Worm (Caenorhabditis elegans) whole organism, L4/young adult: Measurements from ENCODE around the gene efa-6.
"Not testable (repeated sequence)": the region's sequence is repeated elsewhere in the genome, so short reads cannot be mapped to it uniquely, and the experiment has no call there.

Experiments
- W03F9.2 ChIP-seq: fragments of 150-350 bp; optimal IDR thresholded peaks from 2 replicates; lab custom pipeline; 2014; ENCODE audit warnings: missing biosample characterization, missing genetic modification characterization
- dao-5 ChIP-seq: sonication (generic microtip); optimal IDR thresholded peaks from 2 replicates; lab custom pipeline; 2016; ENCODE audit warnings: missing genotype, missing genetic modification characterization, moderate library complexity, missing compliant biosample characterization
- him-1 ChIP-seq: sonication (generic microtip); optimal IDR thresholded peaks from 2 replicates; lab custom pipeline; 2016; ENCODE audit warnings: missing genotype, missing genetic modification reagents, missing genetic modification characterization, missing compliant biosample characterization

The efa-6 gene

DNA sequence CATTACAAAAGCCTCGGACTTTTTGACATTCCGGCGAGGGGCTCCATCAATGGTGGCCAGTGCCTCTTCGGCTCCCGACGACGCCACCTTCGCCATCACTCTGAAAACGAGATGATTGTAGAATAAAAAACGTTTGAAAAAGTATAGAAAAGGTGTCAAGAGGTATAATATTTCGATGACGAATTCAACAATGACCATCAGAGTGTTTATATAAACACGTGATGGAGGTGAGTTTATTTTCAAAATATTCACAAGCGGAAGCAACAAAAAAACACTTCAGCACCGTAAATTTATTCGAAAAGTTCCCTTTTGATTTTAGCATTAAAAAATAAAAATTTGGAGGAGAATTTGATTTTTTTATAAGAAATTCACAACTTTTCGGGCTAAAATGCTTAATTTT, at the start of gene efa-6:
Gene efa-6 (minus strand): TSS at position 101 of the 400 bp plus-strand sequence.
- TF ChIP-seq him-1 (tag; lab: Kevin White, UChicago) (no peak), W03F9.2 (tag; lab: Kevin White, UChicago) (no peak), dao-5 (no peak)

DNA sequence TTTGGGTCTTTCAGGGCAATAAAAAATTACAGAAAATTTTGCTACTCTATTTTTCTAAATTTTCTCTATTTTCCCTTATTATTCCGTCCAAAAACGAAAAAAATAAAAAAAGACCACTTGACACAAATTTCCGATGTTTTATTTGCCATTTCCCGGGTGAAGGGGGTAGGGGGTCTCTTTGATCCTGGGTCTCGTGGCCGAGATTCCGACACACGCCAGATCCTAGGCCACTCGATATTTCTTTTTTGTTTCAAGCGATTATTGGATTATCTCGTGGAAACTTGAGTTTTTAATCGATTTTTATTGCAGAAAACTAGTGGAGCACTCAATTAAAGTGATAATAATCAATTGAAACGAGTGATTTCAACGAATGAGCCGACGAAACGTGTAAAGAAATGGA, 38.6 kb upstream of the efa-6 start, which contains the start of the genes wdfy-3 and C26H9A.4:
Gene wdfy-3 (plus strand): TSS at position 308 of the 400 bp plus-strand sequence.
Gene C26H9A.4 (plus strand): TSS at position 317 of the 400 bp plus-strand sequence.
- TF ChIP-seq dao-5, result no peak
- no peak for TF ChIP-seq him-1 (tag; lab: Kevin White, UChicago)
- TF ChIP-seq W03F9.2 (tag; lab: Kevin White, UChicago), result no peak

DNA sequence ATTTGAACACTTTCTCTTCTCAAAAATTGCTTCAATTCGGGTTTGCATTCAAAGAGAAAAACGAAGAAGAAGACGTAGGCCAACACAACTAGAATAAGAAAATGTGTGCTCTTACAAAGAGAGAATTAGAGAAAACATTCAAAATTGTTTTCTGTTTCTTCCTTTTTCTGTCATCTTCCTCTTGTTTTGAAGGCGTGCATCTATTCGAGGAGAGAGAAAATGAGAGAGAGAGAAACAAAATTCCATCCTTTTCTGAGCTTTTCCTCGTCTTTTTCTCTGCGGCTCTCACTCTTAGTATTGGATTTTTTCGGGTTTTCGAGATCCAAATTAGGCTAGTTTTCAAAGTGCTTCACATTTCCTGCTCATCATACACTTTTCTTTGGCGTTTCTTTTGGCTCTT, 37.0 kb upstream of the efa-6 start:
- TF ChIP-seq dao-5 (no peak), W03F9.2 (tag; lab: Kevin White, UChicago) (no peak), him-1 (tag; lab: Kevin White, UChicago) (no peak)

DNA sequence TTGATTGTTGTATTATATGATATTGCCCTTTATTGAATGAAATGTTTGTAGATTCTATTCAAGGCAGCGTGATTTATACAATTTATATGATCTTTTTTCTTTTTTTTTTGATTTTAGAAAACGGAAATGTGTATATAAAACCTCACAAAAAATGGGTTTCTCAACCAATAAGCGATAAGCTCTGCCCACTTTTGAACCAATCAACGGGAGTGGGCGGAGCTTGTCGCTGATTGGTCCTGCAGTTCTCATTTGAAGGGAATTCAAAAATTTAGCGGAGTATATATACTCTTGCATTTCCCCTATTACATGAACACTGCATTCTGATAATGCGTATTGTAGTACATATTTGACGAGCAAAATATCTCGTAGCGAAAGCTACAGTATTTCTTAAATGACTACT, 36.1 kb upstream of the efa-6 start:
- TF ChIP-seq dao-5, result no peak
- no peak for TF ChIP-seq W03F9.2 (tag; lab: Kevin White, UChicago)
- TF ChIP-seq him-1 (tag; lab: Kevin White, UChicago), result no peak

DNA sequence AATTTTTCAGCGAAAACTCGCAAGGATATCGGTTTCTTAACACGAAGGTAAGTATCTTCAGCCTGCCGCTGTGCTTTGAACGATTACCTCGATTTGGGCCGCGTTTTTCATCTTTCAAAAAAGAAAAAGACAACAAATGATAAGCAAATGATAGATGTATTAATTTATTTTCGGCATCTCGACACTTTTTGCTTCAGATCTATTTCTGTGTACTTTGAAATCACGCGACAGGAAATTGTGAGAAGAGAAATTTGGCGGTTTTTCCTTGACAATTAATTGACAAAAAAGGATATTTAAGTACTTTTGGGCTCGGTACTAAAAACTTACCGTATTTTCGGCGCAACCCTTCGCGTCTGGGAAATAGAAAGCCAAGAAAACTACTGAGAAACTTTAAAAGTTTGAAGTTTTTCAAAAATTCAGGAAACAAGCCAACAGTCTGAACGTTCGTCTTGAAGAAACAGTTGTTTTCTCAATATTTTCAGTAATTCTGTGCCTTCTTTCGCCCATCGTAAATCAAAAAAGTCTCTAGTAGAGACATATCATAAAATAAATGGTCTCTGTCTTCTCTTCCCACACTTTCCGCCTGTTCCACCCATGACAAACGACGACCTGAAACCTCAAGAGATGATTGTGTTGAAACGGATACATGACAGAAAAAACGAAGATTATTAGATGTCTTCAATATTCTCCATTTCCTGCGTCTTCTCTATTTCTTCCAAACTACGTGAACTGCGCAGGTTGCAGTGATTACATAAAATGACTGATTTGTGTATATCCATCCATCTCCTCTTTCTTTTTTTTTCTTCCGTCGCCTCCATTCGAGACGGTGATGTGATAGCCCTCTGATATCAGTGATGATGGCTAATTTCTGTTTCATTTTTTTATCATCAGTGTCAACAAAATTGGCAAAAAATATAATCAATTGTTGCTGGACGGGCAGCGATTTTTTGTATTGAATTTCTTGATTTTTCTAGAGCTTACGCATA, 26.6 kb upstream of the efa-6 start:
- TF ChIP-seq W03F9.2 (tag; lab: Kevin White, UChicago) (no peak), dao-5 (no peak), him-1 (tag; lab: Kevin White, UChicago) (no peak)

DNA sequence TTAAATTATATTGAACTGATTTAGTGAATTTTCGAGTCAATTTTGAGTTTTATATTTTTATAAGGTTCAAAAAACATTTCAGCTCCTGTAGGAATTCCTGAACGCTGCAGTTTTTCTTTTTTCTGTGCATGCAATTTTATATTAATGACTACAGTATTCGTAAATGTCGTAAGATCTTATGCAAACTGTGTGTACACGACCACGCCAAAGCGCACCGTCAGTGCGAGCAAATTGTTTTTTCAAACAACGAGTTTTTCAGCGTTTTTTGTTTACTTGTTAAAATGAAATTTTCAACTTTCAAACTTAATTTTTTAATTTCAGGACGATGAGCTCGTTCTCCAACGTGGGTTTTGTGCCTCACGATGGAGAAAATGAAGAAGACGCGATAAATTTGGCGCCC, 25.6 kb upstream of the efa-6 start, which contains the start of gene vha-7:
Gene vha-7 (plus strand): TSS at position 326 of the 400 bp plus-strand sequence.
- TF ChIP-seq dao-5 (no peak), him-1 (tag; lab: Kevin White, UChicago) (no peak), W03F9.2 (tag; lab: Kevin White, UChicago) (no peak)

DNA sequence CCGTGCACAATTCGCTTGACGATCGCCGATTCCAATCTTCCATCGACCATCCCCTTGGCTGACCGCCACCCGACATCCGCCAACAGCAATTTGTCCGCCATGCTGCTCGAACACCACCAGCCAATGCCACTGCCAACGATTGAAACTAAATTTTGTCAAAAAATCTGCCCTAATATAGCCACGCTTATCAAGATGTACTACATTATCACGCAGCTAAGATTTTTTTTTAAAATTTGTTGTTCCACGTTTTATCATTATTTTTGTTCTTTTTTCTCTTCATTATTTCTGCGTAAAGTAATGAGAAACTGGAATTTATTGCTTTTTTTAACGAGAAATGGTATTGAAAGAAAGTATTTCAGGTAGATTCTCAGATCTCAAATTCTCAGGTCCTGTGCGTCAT, 24.8 kb upstream of the efa-6 start, which contains the start of gene C26H9A.3:
Gene C26H9A.3 (minus strand): TSS at position 101 of the 400 bp plus-strand sequence.
- not testable (repeated sequence) for TF ChIP-seq him-1 (tag; lab: Kevin White, UChicago); W03F9.2 (tag; lab: Kevin White, UChicago); dao-5

DNA sequence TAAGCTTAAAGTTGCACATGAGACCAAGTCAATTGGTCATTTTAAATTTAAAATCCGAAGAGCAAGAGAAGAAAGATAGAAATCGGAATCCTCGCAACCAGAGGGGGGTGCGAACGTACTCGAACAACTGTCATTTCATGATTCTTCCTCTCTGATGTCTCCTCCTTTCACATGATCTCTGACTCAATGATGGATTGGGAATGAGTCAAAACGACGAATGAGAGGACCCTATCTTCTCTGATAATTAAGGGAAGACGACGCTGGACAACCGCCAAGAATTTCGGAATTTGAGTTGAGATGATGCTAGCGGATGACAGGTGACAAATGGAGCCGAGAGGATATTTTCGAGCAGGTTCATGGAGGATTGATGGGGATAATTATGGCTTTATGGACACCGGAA, 22.8 kb upstream of the efa-6 start:
- TF ChIP-seq him-1 (tag; lab: Kevin White, UChicago) (no peak), dao-5 (no peak), W03F9.2 (tag; lab: Kevin White, UChicago) (no peak)

DNA sequence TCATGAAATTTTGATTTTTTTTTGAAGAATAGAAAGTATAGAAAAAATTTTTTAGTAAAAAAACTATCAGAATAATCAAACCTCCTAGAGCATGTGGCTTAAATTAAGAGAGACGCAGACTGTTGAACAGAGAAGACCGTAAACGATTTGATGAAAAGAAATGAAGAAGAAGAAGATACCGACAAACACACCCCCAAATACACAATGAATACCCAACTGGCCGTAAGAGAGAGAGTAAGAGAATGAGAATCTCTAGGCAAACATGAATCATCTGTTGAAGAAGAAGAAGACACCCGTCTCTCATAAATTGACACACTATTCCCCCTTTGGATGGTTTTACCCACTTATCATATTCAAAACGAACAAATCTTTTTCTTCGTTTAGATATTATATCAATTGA, 19.3 kb upstream of the efa-6 start:
- TF ChIP-seq him-1 (tag; lab: Kevin White, UChicago) (no peak), W03F9.2 (tag; lab: Kevin White, UChicago) (no peak)

DNA sequence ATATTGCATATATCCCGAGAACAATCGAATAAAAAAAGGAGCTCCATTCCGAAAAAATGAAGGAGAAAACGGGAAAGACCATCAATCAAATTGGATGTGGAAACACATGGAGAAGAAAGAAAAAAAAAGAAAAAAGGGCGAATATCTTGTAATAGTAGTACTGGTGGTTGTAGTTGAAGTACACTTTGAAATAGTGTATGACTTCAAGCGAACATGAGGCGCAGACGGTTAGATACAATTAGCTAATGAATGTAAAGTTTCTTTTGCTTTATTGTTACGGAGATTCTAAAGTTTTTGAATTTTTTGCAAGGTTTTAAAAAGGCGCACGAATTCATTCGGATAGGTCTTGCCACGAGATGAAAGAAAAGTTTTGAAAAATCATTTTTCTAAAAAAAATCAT, 17.9 kb upstream of the efa-6 start:
- no peak for TF ChIP-seq him-1 (tag; lab: Kevin White, UChicago)
- no peak for TF ChIP-seq W03F9.2 (tag; lab: Kevin White, UChicago)
- TF ChIP-seq dao-5, result no peak

DNA sequence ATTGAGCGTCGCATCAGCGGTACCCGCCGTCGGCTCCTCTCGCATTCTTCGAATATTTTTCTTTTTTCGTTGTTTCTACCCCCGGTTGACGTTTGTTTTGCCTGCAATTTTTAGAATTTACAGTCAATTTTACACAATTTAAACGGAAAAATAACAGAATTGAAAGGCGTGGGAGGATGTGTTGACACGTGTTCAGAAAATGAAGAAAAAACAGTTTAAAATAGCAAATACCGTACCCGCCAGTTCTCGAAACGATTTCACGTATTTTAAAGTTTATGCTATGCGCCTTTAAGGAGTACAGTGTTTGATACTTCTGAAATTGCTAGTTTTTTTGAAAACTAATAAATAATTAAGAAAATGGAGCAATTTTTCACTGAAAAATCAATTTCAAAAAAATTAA, 16.4 kb upstream of the efa-6 start, which contains the start of gene ark-1:
Gene ark-1 (minus strand): TSS at position 101 of the 400 bp plus-strand sequence.
- TF ChIP-seq him-1 (tag; lab: Kevin White, UChicago) (no peak), dao-5 (no peak), W03F9.2 (tag; lab: Kevin White, UChicago) (no peak)

DNA sequence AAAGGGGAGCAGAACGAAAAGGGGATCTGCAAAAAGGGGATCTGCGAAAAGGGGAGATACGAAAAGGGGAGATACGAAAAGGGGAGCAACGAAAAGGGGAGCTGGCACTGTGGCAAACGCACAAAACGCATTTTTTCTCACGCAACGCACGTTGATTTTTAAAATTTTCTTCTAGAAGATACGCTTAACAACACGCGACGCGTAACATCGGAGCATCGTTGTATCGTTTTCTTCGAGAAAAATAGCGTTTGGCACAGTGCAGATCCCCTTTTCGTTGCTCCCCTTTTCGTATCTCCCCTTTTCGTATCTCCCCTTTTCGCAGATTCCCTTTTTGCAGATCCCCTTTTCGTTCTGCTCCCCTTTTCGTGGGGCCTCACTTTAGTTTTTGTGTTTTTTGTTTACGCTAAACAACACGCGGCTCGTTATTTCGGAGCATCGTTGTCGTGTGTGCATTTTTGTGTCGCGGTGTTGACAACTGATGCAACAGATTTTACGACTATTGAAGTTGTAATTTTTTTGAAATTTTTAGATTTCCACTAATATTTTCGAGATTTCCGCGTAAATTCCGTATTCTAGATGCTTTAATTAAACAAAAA, 7.1 kb upstream of the efa-6 start:
- TF ChIP-seq W03F9.2 (tag; lab: Kevin White, UChicago), result peak; percentile 18

DNA sequence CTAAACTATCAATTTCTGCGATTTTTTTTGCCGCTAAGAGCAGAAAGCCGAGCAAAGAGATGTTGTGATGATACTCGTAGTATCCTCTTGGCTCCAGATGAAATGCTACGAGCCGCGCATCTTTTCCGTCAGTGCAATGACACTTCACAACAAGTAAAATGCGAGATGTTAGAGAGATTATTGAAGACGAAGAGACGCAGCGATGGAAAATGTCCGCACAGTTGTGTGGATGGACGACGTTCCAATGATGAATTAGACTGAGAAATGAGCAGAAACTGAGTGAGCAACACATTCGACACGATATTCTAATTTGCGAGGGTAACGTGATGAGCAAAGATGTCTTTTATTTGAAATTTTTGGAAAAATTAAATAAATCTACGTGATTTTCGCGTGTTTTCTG, 6.4 kb upstream of the efa-6 start:
- TF ChIP-seq W03F9.2 (tag; lab: Kevin White, UChicago) (no peak), dao-5 (no peak), him-1 (tag; lab: Kevin White, UChicago) (no peak)

DNA sequence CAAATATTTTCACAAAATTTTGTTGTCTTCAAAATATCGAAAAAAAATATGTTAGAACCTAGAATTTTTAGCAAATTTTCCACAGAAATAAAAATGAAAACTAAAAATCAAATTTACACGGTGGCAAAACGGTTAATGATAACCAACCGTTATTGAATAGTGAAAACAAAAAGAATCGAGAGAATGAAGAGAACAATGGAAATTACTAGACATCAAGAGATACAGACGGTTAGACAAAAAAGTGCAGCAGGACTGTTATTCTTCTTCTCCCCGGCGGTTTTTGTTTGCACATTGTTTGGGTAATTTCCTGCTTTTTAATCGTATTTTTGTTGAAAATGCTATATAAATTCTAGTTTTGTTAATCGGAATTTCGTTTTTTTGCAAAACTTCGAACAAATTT, 4.4 kb upstream of the efa-6 start:
- TF ChIP-seq W03F9.2 (tag; lab: Kevin White, UChicago) (no peak), him-1 (tag; lab: Kevin White, UChicago) (no peak), dao-5 (no peak)
